Worm (Caenorhabditis elegans): ENCODE data around the gene Y69A2AR.18.
A peak's percentile ranks its signal among the peaks of the same experiment; 100 is the strongest.

The Y69A2AR.18 gene

DNA sequence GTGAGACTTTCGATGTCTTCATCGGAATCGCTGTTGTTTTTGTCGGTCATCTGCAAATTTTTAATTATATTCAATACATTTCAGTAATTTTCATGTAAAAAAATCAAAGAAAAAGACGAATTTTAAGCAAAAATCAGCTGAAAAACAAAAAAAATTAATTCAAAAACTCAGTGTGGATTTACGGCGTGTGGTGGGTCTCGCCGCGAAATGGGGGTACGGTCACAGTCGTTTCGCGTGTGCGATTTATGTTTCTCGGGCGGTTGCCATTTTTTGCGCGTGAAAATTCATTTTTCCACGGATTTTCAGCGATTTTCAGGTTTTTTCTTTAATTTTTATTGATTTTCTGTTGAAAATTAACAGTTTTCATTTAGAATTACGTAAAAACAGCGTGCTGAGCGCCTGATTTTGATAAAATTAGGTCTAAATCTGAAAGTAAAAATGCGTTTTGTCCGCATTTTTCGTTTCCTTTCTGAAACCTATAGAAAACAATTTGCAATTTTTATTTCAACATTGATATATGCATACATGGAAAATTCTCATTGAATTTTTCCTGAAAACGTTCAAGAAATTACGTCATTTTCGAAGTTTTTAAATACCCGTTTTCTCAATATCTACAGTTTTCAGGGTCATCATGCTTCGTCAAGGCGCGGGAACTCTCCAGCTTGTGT lies at the start of gene Y69A2AR.18, which contains the start of gene ccdc-12:
Gene Y69A2AR.18, plus strand, starts transcription at position 618 of the 668 bp plus-strand sequence.
Gene ccdc-12, minus strand, starts transcription at position 57 of the 668 bp plus-strand sequence.
- no peak for TF ChIP-seq nhr-28 (tag; optimal IDR thresholded peaks at IDR 0.05)
- no peak for TF ChIP-seq cnd-1 (tag; optimal IDR thresholded peaks at IDR 0.05)
- TF ChIP-seq snpc-4 (tag; optimal IDR thresholded peaks at IDR 0.05) = no peak
- peak; percentile 97 for TF ChIP-seq lsy-2 (tag; optimal IDR thresholded peaks at IDR 0.05)
- no peak for TF ChIP-seq ces-1 (GFP tag; optimal IDR thresholded peaks at IDR 0.05)
- no peak for TF ChIP-seq M03D4.4 (tag; optimal IDR thresholded peaks at IDR 0.05)
- TF ChIP-seq mls-2 (tag; optimal IDR thresholded peaks at IDR 0.05) = no peak
- TF ChIP-seq lin-13 (tag; optimal IDR thresholded peaks at IDR 0.05) = peak; percentile 18
- peak; percentile 23 for TF ChIP-seq hlh-1 (tag; optimal IDR thresholded peaks at IDR 0.05)
- TF ChIP-seq pha-4 (tag; optimal IDR thresholded peaks at IDR 0.05) = peak; percentile 34
- TF ChIP-seq sem-2 (GFP tag; optimal IDR thresholded peaks at IDR 0.05) = no peak
- TF ChIP-seq unc-120 (tag; optimal IDR thresholded peaks at IDR 0.05; ENCODE audit: poor library complexity, severe bottlenecking) = no peak
- TF ChIP-seq nhr-76 (tag; optimal IDR thresholded peaks at IDR 0.05) = no peak
- no peak for TF ChIP-seq flh-1 (GFP tag; optimal IDR thresholded peaks at IDR 0.05)
- no peak for TF ChIP-seq mep-1 (tag; optimal IDR thresholded peaks at IDR 0.05)

DNA sequence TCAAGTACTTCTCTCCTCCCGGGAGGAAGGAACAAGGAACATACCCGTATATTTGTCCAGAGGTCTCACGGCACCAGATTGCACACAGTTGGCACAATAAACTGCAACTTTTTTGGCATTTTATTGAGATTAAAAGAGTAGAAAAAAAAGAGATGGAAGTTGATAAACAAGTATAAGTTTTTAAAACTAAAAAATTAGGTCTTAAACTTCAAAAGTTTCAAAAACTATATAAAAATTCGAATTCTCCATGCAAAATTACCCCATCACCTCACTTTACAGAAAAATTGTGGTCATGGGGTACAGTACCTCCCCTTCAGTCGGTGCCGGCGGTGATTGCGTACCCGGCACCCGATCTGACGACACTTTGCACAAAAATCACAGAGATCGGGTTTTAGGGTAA lies 44.3 kb upstream of the Y69A2AR.18 start, which contains the start of gene C45G7.13:
Gene C45G7.13, minus strand, starts transcription at position 101 of the 400 bp plus-strand sequence.
- TF ChIP-seq hlh-1 (tag; optimal IDR thresholded peaks at IDR 0.05) (no peak), bed-3 (GFP tag; optimal IDR thresholded peaks at IDR 0.05) (no peak), sptf-1 (tag; optimal IDR thresholded peaks at IDR 0.05) (no peak), elt-1 (tag; optimal IDR thresholded peaks at IDR 0.05; ENCODE audit: borderline replicate concordance, insufficient read depth) (no peak), flh-1 (GFP tag; optimal IDR thresholded peaks at IDR 0.05) (no peak), drap-1 (GFP tag; optimal IDR thresholded peaks at IDR 0.05) (no peak), sem-2 (GFP tag; optimal IDR thresholded peaks at IDR 0.05) (no peak), ceh-83 (GFP tag; optimal IDR thresholded peaks at IDR 0.05) (no peak), pha-4 (tag; optimal IDR thresholded peaks at IDR 0.05) (no peak), ztf-11 (tag; optimal IDR thresholded peaks at IDR 0.05) (no peak), tbx-8 (GFP tag; optimal IDR thresholded peaks at IDR 0.05) (no peak), nhr-237 (tag; optimal IDR thresholded peaks at IDR 0.05) (no peak), unc-39 (tag; optimal IDR thresholded peaks at IDR 0.05) (no peak), snpc-4 (tag; optimal IDR thresholded peaks at IDR 0.05) (no peak), unc-62 (GFP tag; optimal IDR thresholded peaks at IDR 0.05) (no peak)

DNA sequence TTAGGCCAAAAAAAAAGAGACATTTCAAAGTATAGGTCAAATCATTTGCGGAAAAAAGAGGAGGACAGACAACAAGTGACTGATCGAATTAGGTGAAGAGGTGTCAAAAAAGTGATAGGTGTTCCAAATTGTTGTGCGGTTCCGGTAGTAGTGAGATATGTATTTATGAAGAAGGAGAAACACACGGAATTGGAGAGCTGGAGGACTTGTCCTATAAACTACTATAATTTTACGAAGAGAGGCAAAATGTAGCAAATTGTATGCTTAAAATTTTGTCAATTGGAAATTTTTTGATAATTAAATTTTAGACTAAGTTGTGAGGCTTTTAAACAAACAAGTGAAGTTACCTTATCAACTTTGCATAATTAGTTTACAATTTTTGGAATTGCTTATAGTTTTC lies 43.9 kb upstream of the Y69A2AR.18 start:
- TF ChIP-seq sptf-1 (tag; optimal IDR thresholded peaks at IDR 0.05) (no peak), unc-62 (GFP tag; optimal IDR thresholded peaks at IDR 0.05) (no peak), ceh-39 (tag; optimal IDR thresholded peaks at IDR 0.05) (no peak), blmp-1 (tag; optimal IDR thresholded peaks at IDR 0.05) (no peak), zip-8 (tag; optimal IDR thresholded peaks at IDR 0.05) (no peak), drap-1 (GFP tag; optimal IDR thresholded peaks at IDR 0.05) (no peak), hlh-1 (tag; optimal IDR thresholded peaks at IDR 0.05) (no peak), mab-5 (tag; optimal IDR thresholded peaks at IDR 0.05) (no peak), nhr-28 (tag; optimal IDR thresholded peaks at IDR 0.05) (no peak), pha-4 (tag; optimal IDR thresholded peaks at IDR 0.05) (no peak), nhr-2 (tag; optimal IDR thresholded peaks at IDR 0.05) (no peak), elt-1 (tag; optimal IDR thresholded peaks at IDR 0.05; ENCODE audit: borderline replicate concordance, insufficient read depth) (no peak), ham-2 (GFP tag; optimal IDR thresholded peaks at IDR 0.05) (no peak), ceh-83 (GFP tag; optimal IDR thresholded peaks at IDR 0.05) (no peak), lsy-2 (tag; optimal IDR thresholded peaks at IDR 0.05) (no peak), tbx-8 (GFP tag; optimal IDR thresholded peaks at IDR 0.05) (no peak), nhr-237 (tag; optimal IDR thresholded peaks at IDR 0.05) (no peak)

DNA sequence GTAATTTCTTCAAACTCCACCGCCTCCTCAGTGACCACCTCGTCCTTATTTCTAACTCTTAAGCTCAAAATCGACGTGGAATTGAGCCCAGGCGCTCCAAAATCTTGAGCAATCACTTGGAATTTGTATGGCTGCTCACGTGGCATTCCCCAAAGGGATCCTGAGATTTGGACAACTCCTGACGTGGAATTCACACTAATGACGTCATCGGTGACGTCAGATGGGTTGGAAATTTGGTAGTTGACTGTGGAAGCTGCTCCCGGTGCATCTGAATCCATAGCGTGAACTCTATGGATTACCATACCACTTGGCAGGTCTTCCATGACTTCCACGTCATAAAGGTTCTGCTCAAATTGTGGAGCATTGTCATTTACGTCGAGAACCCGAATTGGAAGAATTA lies 40.4 kb upstream of the Y69A2AR.18 start:
- TF ChIP-seq zip-8 (tag; optimal IDR thresholded peaks at IDR 0.05) (peak; percentile 92), nhr-76 (tag; optimal IDR thresholded peaks at IDR 0.05) (no peak), ceh-39 (tag; optimal IDR thresholded peaks at IDR 0.05) (no peak)

DNA sequence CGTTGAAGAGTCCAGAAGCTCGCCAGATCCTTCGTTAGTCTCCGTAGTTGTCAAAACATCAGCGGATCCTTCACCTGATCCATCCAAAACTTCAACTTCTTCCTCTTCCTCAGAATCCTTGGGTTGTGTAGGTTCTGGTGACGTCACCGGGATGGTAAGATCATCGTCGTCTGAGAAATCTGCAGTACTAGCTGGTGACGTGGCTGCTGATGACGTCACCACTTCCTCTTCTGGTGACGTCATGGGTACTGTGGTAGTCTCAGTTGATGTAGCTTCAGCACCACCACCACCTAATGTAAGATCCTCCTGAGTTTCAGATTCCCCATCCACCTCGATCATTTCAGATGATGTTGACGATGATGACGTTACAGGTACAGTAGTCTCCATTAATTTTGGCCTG lies 34.1 kb upstream of the Y69A2AR.18 start:
- TF ChIP-seq nhr-12 (tag; optimal IDR thresholded peaks at IDR 0.05) = no peak
- peak; percentile 97 for TF ChIP-seq zip-8 (tag; optimal IDR thresholded peaks at IDR 0.05)

Measured in whole organism, mixed stage, embryonic.